Fruit fly (Drosophila melanogaster) S2 (cell line): ENCODE results near the gene HP1D3csd.

Source experiments
- CG8478 ChIP-seq: fragments of >200 bp; optimal IDR thresholded peaks from 2 replicates; lab custom pipeline; 2018
- CTCF ChIP-seq, 2 experiments: fragments of >200 bp; optimal IDR thresholded peaks; 2 replicates each; lab custom pipeline; 2018

HP1D3csd gene

DNA sequence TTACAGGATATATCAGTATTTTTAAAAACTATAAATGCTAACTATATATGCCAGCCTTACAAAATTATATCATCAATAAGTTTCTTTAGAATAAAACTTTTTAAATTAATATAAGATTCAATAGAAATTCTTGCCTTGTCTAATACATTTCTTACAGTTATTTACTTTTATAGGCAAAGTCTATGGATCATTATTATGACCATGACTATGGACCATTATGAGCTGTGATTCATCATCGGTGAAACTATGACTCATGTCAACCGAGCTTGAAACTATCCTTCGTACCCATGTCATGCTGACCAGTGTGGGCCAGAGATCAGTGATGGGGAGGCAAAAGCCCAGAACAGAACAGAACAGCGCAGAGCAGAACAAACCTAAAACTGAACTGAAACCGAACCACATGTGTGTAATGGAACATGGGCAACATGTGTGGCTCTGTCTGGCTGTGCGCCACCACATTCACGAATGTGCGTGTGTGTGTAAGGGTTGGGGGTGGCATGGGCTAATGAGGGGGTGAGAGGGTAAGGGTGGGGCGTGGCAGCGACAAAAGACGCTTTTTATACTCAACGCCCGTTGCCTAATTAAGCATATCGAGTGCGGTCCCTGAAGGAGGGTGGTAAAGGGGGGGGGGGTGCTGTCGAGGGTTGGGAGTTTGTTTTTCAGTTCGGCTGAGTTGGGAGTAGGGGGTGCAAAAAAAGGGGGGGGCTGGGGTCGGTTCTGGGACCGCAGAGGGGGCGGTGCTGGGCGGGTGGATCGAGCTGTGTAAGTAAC lies 31.3 kb upstream of the HP1D3csd start:
- TF ChIP-seq CG8478 (lab: Kevin White, UChicago), result no peak
- TF ChIP-seq CTCF (optimal IDR thresholded peaks at IDR 0.05; lab: Kevin White, UChicago), result no peak

- TF ChIP-seq CTCF (optimal IDR thresholded peaks at IDR 0.05; lab: Kevin White, UChicago), result no peak
- no peak for TF ChIP-seq CG8478 (lab: Kevin White, UChicago)
Observed at dm6 chrX:19159942-19160341, 30.1 kb upstream of the HP1D3csd start.

DNA sequence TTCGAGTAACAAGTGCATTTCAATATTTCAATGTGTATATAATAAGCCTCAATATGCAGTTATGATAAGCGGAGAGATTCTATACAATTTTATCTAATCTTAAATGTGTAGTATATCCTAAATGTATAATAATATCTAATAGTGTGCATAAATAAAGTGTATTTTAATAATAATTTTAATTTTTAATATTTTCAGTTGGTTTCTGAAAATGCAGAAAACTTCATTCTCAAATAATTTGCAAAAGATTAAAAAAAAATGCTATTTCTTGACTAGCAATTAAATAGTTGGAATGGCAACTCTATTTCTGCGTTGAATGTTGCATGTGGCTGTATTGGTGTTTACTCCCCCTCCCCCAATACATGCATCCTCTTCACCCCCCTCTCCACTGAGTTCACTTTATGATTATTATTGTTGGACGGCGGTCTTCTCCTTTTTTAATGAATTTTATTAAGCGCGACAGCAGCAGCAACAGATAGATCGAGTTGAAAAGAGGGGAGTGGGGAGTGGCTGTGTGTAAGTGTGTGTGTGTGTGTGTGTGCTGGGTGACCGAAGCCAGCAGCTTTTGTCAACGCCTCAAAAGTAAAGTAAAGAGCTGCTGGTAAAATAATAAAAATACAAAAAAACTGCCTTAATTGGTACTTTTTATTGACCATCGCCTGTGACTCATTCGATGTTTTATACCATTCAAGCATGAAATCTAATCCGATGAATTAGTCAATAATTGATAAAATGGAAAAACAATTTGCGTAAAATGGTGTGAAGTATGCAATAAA lies 29.2 kb upstream of the HP1D3csd start:
- TF ChIP-seq CG8478 (lab: Kevin White, UChicago) (no peak), CTCF (optimal IDR thresholded peaks at IDR 0.05; lab: Kevin White, UChicago) (no peak)

- TF ChIP-seq CTCF (optimal IDR thresholded peaks at IDR 0.05; lab: Kevin White, UChicago) (no peak), CG8478 (lab: Kevin White, UChicago) (no peak)
Observed at dm6 chrX:19162249-19162914, 27.6 kb upstream of the HP1D3csd start.

DNA sequence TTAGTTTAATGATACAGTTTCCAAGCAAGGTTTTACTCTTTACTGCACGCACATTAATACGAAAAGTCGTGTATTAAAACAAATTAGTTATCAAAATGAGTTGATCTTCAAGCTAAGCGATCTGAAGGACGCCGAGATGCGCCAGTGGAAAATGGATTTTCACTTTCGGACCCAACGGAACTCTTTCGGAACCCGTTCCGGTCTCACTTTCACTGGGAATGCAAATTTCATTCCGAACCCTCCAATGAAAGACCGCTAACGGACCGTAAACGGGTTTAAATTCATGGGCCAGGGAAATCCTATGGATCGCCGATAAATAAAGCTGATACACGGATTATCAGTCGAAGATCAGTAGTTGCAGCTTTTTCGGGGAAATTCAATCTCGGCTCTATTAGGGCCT lies 26.6 kb upstream of the HP1D3csd start:
- TF ChIP-seq CTCF (optimal IDR thresholded peaks at IDR 0.05; lab: Kevin White, UChicago) (no peak), CG8478 (lab: Kevin White, UChicago) (no peak)

DNA sequence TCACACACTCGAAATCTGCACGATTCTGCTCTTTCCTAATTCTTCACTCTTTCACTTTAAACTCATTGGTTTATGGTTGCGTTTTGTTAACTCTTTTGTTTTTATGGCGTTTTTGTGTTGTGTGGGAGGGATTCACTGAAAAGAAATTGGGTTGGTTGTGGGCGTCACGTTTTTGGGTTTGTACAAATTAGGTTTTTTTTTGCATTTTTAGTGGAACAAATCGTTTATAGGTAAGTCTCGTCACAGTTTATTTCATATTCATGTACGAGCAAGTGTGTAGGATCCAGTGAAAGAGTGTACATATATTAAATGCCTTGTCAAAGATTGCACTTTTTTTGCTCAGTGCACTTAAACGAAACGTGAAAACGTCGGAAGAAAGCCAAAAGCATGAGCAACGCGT lies 25.3 kb upstream of the HP1D3csd start:
- TF ChIP-seq CG8478 (lab: Kevin White, UChicago) (no peak), CTCF (optimal IDR thresholded peaks at IDR 0.05; lab: Kevin White, UChicago) (no peak)

dm6 chrX:19165144-19166011 lies 24.6 kb upstream of the HP1D3csd start:
- no peak for TF ChIP-seq CTCF (optimal IDR thresholded peaks at IDR 0.05; lab: Kevin White, UChicago)
- peak; percentile 36 for TF ChIP-seq CG8478 (lab: Kevin White, UChicago)

dm6 chrX:19166152-19166935 lies 23.7 kb upstream of the HP1D3csd start:
- TF ChIP-seq CG8478 (lab: Kevin White, UChicago) (no peak), CTCF (optimal IDR thresholded peaks at IDR 0.05; lab: Kevin White, UChicago) (no peak)

- TF ChIP-seq CG8478 (lab: Kevin White, UChicago), result no peak
- TF ChIP-seq CTCF (optimal IDR thresholded peaks at IDR 0.05; lab: Kevin White, UChicago), result no peak
Observed at dm6 chrX:19167032-19167568, 22.9 kb upstream of the HP1D3csd start, which contains the start of gene RhoGAP18B. Gene RhoGAP18B, minus strand, starts transcription at chrX:19167082.

- TF ChIP-seq CTCF (optimal IDR thresholded peaks at IDR 0.05; lab: Kevin White, UChicago) (no peak), CG8478 (lab: Kevin White, UChicago) (no peak)
Observed at dm6 chrX:19167586-19168403, 22.2 kb upstream of the HP1D3csd start.

dm6 chrX:19170791-19171190 lies 19.2 kb upstream of the HP1D3csd start, which contains the start of gene Inx5:
Gene Inx5, minus strand, starts transcription at chrX:19170883.
- no peak for TF ChIP-seq CG8478 (lab: Kevin White, UChicago)
- TF ChIP-seq CTCF (optimal IDR thresholded peaks at IDR 0.05; lab: Kevin White, UChicago), result peak in 1 of 2 experiments; percentile 16

dm6 chrX:19171926-19172325 lies 18.1 kb upstream of the HP1D3csd start:
- no peak for TF ChIP-seq CTCF (optimal IDR thresholded peaks at IDR 0.05; lab: Kevin White, UChicago)
- TF ChIP-seq CG8478 (lab: Kevin White, UChicago), result no peak
